Worm (Caenorhabditis elegans) whole organism, L4/young adult: ENCODE data around the gene mls-1.

Source experiments
- W03F9.2 ChIP-seq: fragments of 150-350 bp; optimal IDR thresholded peaks from 2 replicates; lab custom pipeline; 2014; ENCODE audit warnings: missing biosample characterization, missing genetic modification characterization
- him-1 ChIP-seq: sonication (generic microtip); optimal IDR thresholded peaks from 2 replicates; lab custom pipeline; 2016; ENCODE audit warnings: missing genotype, missing genetic modification reagents, missing genetic modification characterization, missing compliant biosample characterization

ce11 chrIII:7508128-7508635 is 48.0 kb downstream of the mls-1 start, which contains the start of gene cls-1:
- no peak for TF ChIP-seq him-1 (tag; lab: Kevin White, UChicago)
- no peak for TF ChIP-seq W03F9.2 (tag; lab: Kevin White, UChicago)
